Worm (Caenorhabditis elegans) whole organism, L2 larva: ENCODE measurements around the gene mul-1.

ENCODE experiments used
- R02D3.7 ChIP-seq: fragments of 150-350 bp; optimal IDR thresholded peaks from 2 replicates; lab custom pipeline; 2014; ENCODE audit warnings: missing biosample characterization, missing genetic modification characterization
- blmp-1 ChIP-seq: sonication (generic microtip); optimal IDR thresholded peaks from 2 replicates; lab custom pipeline; 2017; ENCODE audit warnings: missing genetic modification characterization, mild to moderate bottlenecking, missing compliant biosample characterization, antibody characterized with exemption, moderate library complexity; ENCODE audit not compliant: insufficient read depth
- crh-2 ChIP-seq: sonication (generic microtip); optimal IDR thresholded peaks from 2 replicates; lab custom pipeline; 2017; ENCODE audit warnings: missing biosample characterization, missing genetic modification characterization
- egl-27 ChIP-seq: sonication (generic microtip); optimal IDR thresholded peaks from 3 replicates; lab custom pipeline; 2017; ENCODE audit warnings: missing biosample characterization, missing genetic modification reagents, missing genetic modification characterization
- fos-1 ChIP-seq: fragments of 150-350 bp; optimal IDR thresholded peaks from 2 replicates; lab custom pipeline; 2014; ENCODE audit warnings: missing biosample characterization, missing genetic modification characterization
- gmeb-1 ChIP-seq: fragments of 150-350 bp; optimal IDR thresholded peaks from 2 replicates; lab custom pipeline; 2014; ENCODE audit warnings: missing biosample characterization, missing genetic modification characterization
- lin-39 ChIP-seq: fragments of 150-350 bp; optimal IDR thresholded peaks from 2 replicates; lab custom pipeline; 2014; ENCODE audit warnings: missing biosample characterization, missing genetic modification reagents, missing genetic modification characterization
- nhr-12 ChIP-seq: fragments of 150-350 bp; optimal IDR thresholded peaks from 2 replicates; lab custom pipeline; 2014; ENCODE audit warnings: missing biosample characterization, missing genetic modification characterization
- nhr-237 ChIP-seq: fragments of 150-350 bp; optimal IDR thresholded peaks from 2 replicates; lab custom pipeline; 2014; ENCODE audit warnings: missing biosample characterization, missing genetic modification characterization
- nhr-6 ChIP-seq: fragments of 150-350 bp; optimal IDR thresholded peaks from 2 replicates; lab custom pipeline; 2014; ENCODE audit warnings: missing biosample characterization, missing genetic modification characterization
- nhr-77 ChIP-seq: fragments of 150-350 bp; optimal IDR thresholded peaks from 2 replicates; lab custom pipeline; 2014; ENCODE audit warnings: missing biosample characterization, missing genetic modification characterization
- skn-1 ChIP-seq: sonication (generic microtip); optimal IDR thresholded peaks from 2 replicates; lab custom pipeline; 2017; ENCODE audit warnings: missing biosample characterization, missing genetic modification characterization
- snpc-4 ChIP-seq: fragments of 150-350 bp; optimal IDR thresholded peaks from 2 replicates; lab custom pipeline; 2014; ENCODE audit warnings: missing biosample characterization, missing genetic modification characterization

- TF ChIP-seq crh-2 (peak; percentile 96), nhr-6 (peak; percentile 44), nhr-77 (tag; lab: Kevin White, UChicago) (no peak), nhr-237 (tag; lab: Kevin White, UChicago) (peak; percentile 4), fos-1 (tag; lab: Kevin White, UChicago) (peak; percentile 90), blmp-1 (tag; lab: Kevin White, UChicago) (no peak), snpc-4 (peak; percentile 49), R02D3.7 (tag; lab: Kevin White, UChicago) (no peak), egl-27 (tag; lab: Kevin White, UChicago) (peak; percentile 67), skn-1 (tag; lab: Kevin White, UChicago) (no peak), nhr-12 (tag; lab: Kevin White, UChicago) (no peak), lin-39 (tag; lab: Kevin White, UChicago) (no peak), gmeb-1 (tag; lab: Kevin White, UChicago) (peak; percentile 67)
These were observed 29.9 kb downstream of the mul-1 start for ce11 chrIV:4093087-4093486.
